Worm (Caenorhabditis elegans): ENCODE results near the gene T12G3.4.

The T12G3.4 gene

DNA sequence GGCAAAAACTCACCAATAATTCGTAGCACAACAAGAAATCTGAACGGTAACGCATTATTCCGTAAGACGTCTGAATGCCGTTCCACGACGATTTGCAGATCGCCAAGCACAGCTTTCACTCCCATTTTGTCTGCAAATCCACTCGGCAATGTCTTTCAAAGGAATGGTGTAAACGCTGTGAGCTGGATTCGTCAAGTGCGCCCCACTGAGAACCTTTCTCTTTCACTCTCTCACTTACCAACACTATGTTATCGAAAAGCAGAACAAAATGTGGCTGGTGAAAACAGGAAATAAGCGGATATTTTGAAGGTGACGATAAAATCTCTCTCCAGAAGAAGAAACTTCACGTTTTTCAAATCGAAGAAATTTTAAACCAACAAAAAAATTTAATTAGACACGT is 40.8 kb downstream of the T12G3.4 start (continued):
- TF ChIP-seq let-526 (GFP tag; IDR thresholded peaks at IDR 0.05) = no peak
- no peak for TF ChIP-seq F57C9.4 (tag; optimal IDR thresholded peaks at IDR 0.05)
- peak; percentile 39 for TF ChIP-seq ceh-27 (GFP tag; optimal IDR thresholded peaks at IDR 0.05)
- no peak for TF ChIP-seq snpc-1.3 (tag; optimal IDR thresholded peaks at IDR 0.05; ENCODE audit: insufficient read depth)
- no peak for TF ChIP-seq fkh-3 (tag; optimal IDR thresholded peaks at IDR 0.05)
- no peak for TF ChIP-seq aptf-3 (GFP tag; IDR thresholded peaks at IDR 0.05)
- no peak for TF ChIP-seq pha-4 (tag; optimal IDR thresholded peaks at IDR 0.05)
- TF ChIP-seq D2030.7 (GFP tag; IDR thresholded peaks at IDR 0.05) = no peak
- 0 out of 2 replicates have a peak, but pooled peaks have one; percentile 15 for TF ChIP-seq hsf-1 (GFP tag; IDR thresholded peaks at IDR 0.05)
- peak; percentile 19 for TF ChIP-seq hrde-1 (tag; optimal IDR thresholded peaks at IDR 0.05; ENCODE audit: borderline replicate concordance)
- peak; percentile 66 for TF ChIP-seq ekl-4 (GFP tag; IDR thresholded peaks at IDR 0.05)
- no peak for TF ChIP-seq snpc-1.1 (tag; optimal IDR thresholded peaks at IDR 0.05; ENCODE audit: insufficient read depth)
- no peak for TF ChIP-seq rec-8 (tag; optimal IDR thresholded peaks at IDR 0.05)
- no peak for TF ChIP-seq ztf-3 (GFP tag; optimal IDR thresholded peaks at IDR 0.05)
- TF ChIP-seq attf-3 (GFP tag; conservative IDR thresholded peaks at IDR 0.05) = no peak
- no peak for TF ChIP-seq Y53G8AR.9 (GFP tag; conservative IDR thresholded peaks at IDR 0.05)
- no peak for TF ChIP-seq somi-1 (GFP tag; optimal IDR thresholded peaks at IDR 0.05)
- TF ChIP-seq nhr-120 (GFP tag; IDR thresholded peaks at IDR 0.05) = no peak
- no peak for TF ChIP-seq ZK185.1 (tag; optimal IDR thresholded peaks at IDR 0.05; ENCODE audit: poor library complexity, severe bottlenecking)
- peak; percentile 48; the same call in 1 of the 2 replicates for TF ChIP-seq mcd-1 (GFP tag; IDR thresholded peaks at IDR 0.05)
- TF ChIP-seq nfya-2 (GFP tag; IDR thresholded peaks at IDR 0.05) = no peak
- no peak for TF ChIP-seq efl-1 (GFP tag; optimal IDR thresholded peaks at IDR 0.05)
- no peak for TF ChIP-seq unc-62 (GFP tag; optimal IDR thresholded peaks at IDR 0.05)
- no peak for TF ChIP-seq lag-1 (GFP tag; IDR thresholded peaks at IDR 0.05)
- no peak for TF ChIP-seq B0035.1 (tag; optimal IDR thresholded peaks at IDR 0.05)
- peak; percentile 54; the same call in 1 of the 2 replicates for TF ChIP-seq hmg-1.2 (GFP tag; IDR thresholded peaks at IDR 0.05)
- no peak for TF ChIP-seq dox-1 (GFP tag; IDR thresholded peaks at IDR 0.05)
- TF ChIP-seq madf-6 (GFP tag; IDR thresholded peaks at IDR 0.05) = peak; percentile 35; the same call in 1 of the 2 replicates
- peak; percentile 14 for TF ChIP-seq nhr-80 (tag; optimal IDR thresholded peaks at IDR 0.05)
- peak; percentile 1 for TF ChIP-seq ama-1 (optimal IDR thresholded peaks at IDR 0.05)
- no peak for TF ChIP-seq ama-1 (GFP tag; optimal IDR thresholded peaks at IDR 0.05)
- TF ChIP-seq C17E4.6 (GFP tag; IDR thresholded peaks at IDR 0.05) = no peak
- 0 out of 2 replicates have a peak, but pooled peaks have one; percentile 10 for TF ChIP-seq Y56A3A.18 (GFP tag; IDR thresholded peaks at IDR 0.05)
- no peak for TF ChIP-seq T26A5.8 (tag; optimal IDR thresholded peaks at IDR 0.05)
- TF ChIP-seq snpc-4 (GFP tag; optimal IDR thresholded peaks at IDR 0.05) = no peak
- TF ChIP-seq snpc-4 (tag; optimal IDR thresholded peaks at IDR 0.05) = no peak
- TF ChIP-seq ceh-79 (tag; optimal IDR thresholded peaks at IDR 0.05) = no peak
- TF ChIP-seq snpc-3.4 (tag; optimal IDR thresholded peaks at IDR 0.05) = no peak

ce11 chrIV:12089551-12089950 is 41.5 kb downstream of the T12G3.4 start, which contains the start of gene F11A10.6:
Gene F11A10.6, minus strand, starts transcription at chrIV:12089651.
- no peak for TF ChIP-seq hsf-1 (GFP tag; IDR thresholded peaks at IDR 0.05)
- TF ChIP-seq B0019.2 (GFP tag; conservative IDR thresholded peaks at IDR 0.05) = no peak
- TF ChIP-seq gei-17 (GFP tag; optimal IDR thresholded peaks at IDR 0.05) = no peak
- no peak for TF ChIP-seq rec-8 (tag; optimal IDR thresholded peaks at IDR 0.05)
- TF ChIP-seq madf-6 (GFP tag; IDR thresholded peaks at IDR 0.05) = no peak
- no peak for TF ChIP-seq madf-3 (GFP tag; IDR thresholded peaks at IDR 0.05)
- no peak for TF ChIP-seq F55B11.4 (tag; optimal IDR thresholded peaks at IDR 0.05; ENCODE audit: borderline replicate concordance, insufficient read depth)
- no peak for TF ChIP-seq hmg-20 (GFP tag; IDR thresholded peaks at IDR 0.05)
- no peak for TF ChIP-seq dpff-1 (tag; optimal IDR thresholded peaks at IDR 0.05)
- no peak for TF ChIP-seq B0336.3 (GFP tag; IDR thresholded peaks at IDR 0.05)
- no peak for TF ChIP-seq ztf-6 (GFP tag; IDR thresholded peaks at IDR 0.05)
- no peak for TF ChIP-seq hlh-12 (tag; optimal IDR thresholded peaks at IDR 0.05)
- no peak for TF ChIP-seq aptf-2 (GFP tag; conservative IDR thresholded peaks at IDR 0.05)
- no peak for TF ChIP-seq die-1 (tag; optimal IDR thresholded peaks at IDR 0.05)
- no peak for TF ChIP-seq nhr-179 (tag; optimal IDR thresholded peaks at IDR 0.05)
